Worm (Caenorhabditis elegans) whole organism, L4 larva: ENCODE measurements around the gene prx-1.

ENCODE experiments used
- arid-1 ChIP-seq: fragments of 200-800 bp; sonication (Bioruptor generic); conservative IDR thresholded peaks from 2 replicates; pipeline ENCODE4 v1.3.6; 2022; ENCODE audit warnings: missing genetic modification reagents, missing genetic modification characterization, missing compliant biosample characterization
- tra-1 ChIP-seq: fragments of 200-800 bp; sonication (Bioruptor generic); IDR thresholded peaks from 2 replicates; pipeline ENCODE4 v1.3.6; 2022; ENCODE audit warnings: missing genetic modification reagents, missing genetic modification characterization, missing compliant biosample characterization
- unc-62 ChIP-seq, 3 experiments: fragments of 150-350 bp in 1 of 3; sonication (generic microtip); optimal IDR thresholded peaks in 2 of 3; peaks in 1 of 3; 1 replicate in 1 of 3; 2 replicates in 2 of 3; lab custom pipeline; 2014 to 2017; ENCODE audit warnings: missing biosample characterization in 3 of 3, missing genetic modification characterization in 3 of 3, missing genetic modification reagents in 3 of 3, missing genotype in 1 of 3

DNA sequence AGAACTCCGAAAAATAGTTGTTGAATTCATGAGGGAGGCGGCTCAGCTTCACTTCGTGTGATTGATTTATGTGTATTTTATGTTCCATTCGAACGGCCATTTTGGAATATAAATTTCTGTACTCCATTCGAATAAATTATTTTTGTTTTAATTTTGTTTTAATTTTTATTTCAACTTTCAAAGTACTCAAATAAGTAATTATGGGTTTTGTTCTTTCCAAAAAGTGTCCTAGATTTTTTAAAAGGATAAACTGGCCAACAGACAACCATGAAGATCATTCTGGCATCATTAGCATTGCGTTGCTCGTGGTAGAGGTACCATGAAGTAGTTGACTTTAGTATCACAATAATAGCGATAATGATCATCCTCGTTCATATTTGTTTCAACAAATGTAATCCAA lies 12.9 kb downstream of the prx-1 start:
- TF ChIP-seq tra-1 (GFP tag; lab: Robert Waterston, UW) (no peak), unc-62 (GFP tag; optimal IDR thresholded peaks at IDR 0.05 in 1 of 2; lab: Kevin White, UChicago) (no peak), unc-62 (tag; optimal IDR thresholded peaks at IDR 0.05; lab: Kevin White, UChicago) (no peak), arid-1 (GFP tag; lab: Robert Waterston, UW) (no peak)
